Fruit fly (Drosophila melanogaster): ENCODE results near the gene CG8891.
A peak's percentile ranks its signal among the peaks of the same experiment; 100 is the strongest.

The CG8891 gene

dm6 chr2L:4976988-4977551, 2.1 kb downstream of the CG8891 start, which contains the start of the genes Gmd and CG3792:
Gene Gmd (minus strand): TSS chr2L:4977023.
Gene CG3792 (plus strand): TSS chr2L:4977312.
- TF ChIP-seq gl (tag; optimal IDR thresholded peaks at IDR 0.05) (peak; percentile 81), D1 (tag; optimal IDR thresholded peaks at IDR 0.05) (no peak), CG34367 (tag; optimal IDR thresholded peaks at IDR 0.05) (peak; percentile 85), CG14655 (GFP tag; optimal IDR thresholded peaks at IDR 0.05) (no peak), CG17806 (tag; optimal IDR thresholded peaks at IDR 0.05) (peak; percentile 91), CG32121 (GFP tag; IDR thresholded peaks at IDR 0.05) (peak; percentile 95), fd96Ca (GFP tag; IDR thresholded peaks at IDR 0.05) (peak; percentile 84), CG10348 (GFP tag; IDR thresholded peaks at IDR 0.05) (peak; percentile 87), CG8159 (tag; optimal IDR thresholded peaks at IDR 0.05) (peak; percentile 95), CG9948 (tag; optimal IDR thresholded peaks at IDR 0.05) (peak; percentile 89), EcR (GFP tag; optimal IDR thresholded peaks at IDR 0.05) (peak; percentile 6), Ets98B (GFP tag; IDR thresholded peaks at IDR 0.05) (peak; percentile 94), Pif1B (GFP tag; optimal IDR thresholded peaks at IDR 0.05) (no peak), CG12605 (GFP tag; IDR thresholded peaks at IDR 0.05) (peak; percentile 89), CG15710 (tag; optimal IDR thresholded peaks at IDR 0.05) (peak; percentile 87), CG4496 (GFP tag; IDR thresholded peaks at IDR 0.05) (peak; percentile 97), CG8301 (tag; optimal IDR thresholded peaks at IDR 0.05) (peak; percentile 92), Pif1A (GFP tag; optimal IDR thresholded peaks at IDR 0.05) (no peak), CG13204 (GFP tag; optimal IDR thresholded peaks at IDR 0.05) (no peak), rn (GFP tag; IDR thresholded peaks at IDR 0.05) (peak; percentile 87), Snoo (tag; optimal IDR thresholded peaks at IDR 0.05) (peak; percentile 89)

dm6 chr2L:4973731-4974415, 5.3 kb downstream of the CG8891 start, which contains the start of gene mRpL28:
Gene mRpL28 (plus strand): TSS chr2L:4973976.
- TF ChIP-seq EcR (GFP tag; optimal IDR thresholded peaks at IDR 0.05) (peak; percentile 70), Snoo (tag; optimal IDR thresholded peaks at IDR 0.05) (no peak), fd96Ca (GFP tag; IDR thresholded peaks at IDR 0.05) (peak; percentile 18; the same call in 1 of the 3 replicates), CG8301 (tag; optimal IDR thresholded peaks at IDR 0.05) (no peak), CG9948 (tag; optimal IDR thresholded peaks at IDR 0.05) (no peak), CG13204 (GFP tag; optimal IDR thresholded peaks at IDR 0.05) (no peak), gl (tag; optimal IDR thresholded peaks at IDR 0.05) (no peak), CG4496 (GFP tag; IDR thresholded peaks at IDR 0.05) (0 out of 3 replicates have a peak, but pooled peaks have one; percentile 24), CG34367 (tag; optimal IDR thresholded peaks at IDR 0.05) (no peak), CG10348 (GFP tag; IDR thresholded peaks at IDR 0.05) (no peak), CG17806 (tag; optimal IDR thresholded peaks at IDR 0.05) (no peak)

- no peak for TF ChIP-seq CG32121 (GFP tag; IDR thresholded peaks at IDR 0.05)
- no peak for TF ChIP-seq CG8301 (tag; optimal IDR thresholded peaks at IDR 0.05)
- no peak for TF ChIP-seq gl (tag; optimal IDR thresholded peaks at IDR 0.05)
- no peak for TF ChIP-seq CG14655 (GFP tag; optimal IDR thresholded peaks at IDR 0.05)
- TF ChIP-seq D1 (tag; optimal IDR thresholded peaks at IDR 0.05): no peak
- TF ChIP-seq CG8159 (tag; optimal IDR thresholded peaks at IDR 0.05): no peak
- TF ChIP-seq CG4496 (GFP tag; IDR thresholded peaks at IDR 0.05): no peak
- no peak for TF ChIP-seq CG34367 (tag; optimal IDR thresholded peaks at IDR 0.05)
- no peak for TF ChIP-seq Pif1A (GFP tag; optimal IDR thresholded peaks at IDR 0.05)
- no peak for TF ChIP-seq Ets98B (GFP tag; IDR thresholded peaks at IDR 0.05)
- no peak for TF ChIP-seq EcR (GFP tag; optimal IDR thresholded peaks at IDR 0.05)
- TF ChIP-seq CG12605 (GFP tag; IDR thresholded peaks at IDR 0.05): no peak
These were observed 7.8 kb downstream of the CG8891 start, which contains the start of gene CG14043 for dm6 chr2L:4971329-4971798. Gene CG14043 (plus strand): TSS chr2L:4971702.

- no peak for TF ChIP-seq EcR (GFP tag; optimal IDR thresholded peaks at IDR 0.05)
These were observed 10.4 kb downstream of the CG8891 start, which contains the start of the genes Scox and Polr1C for dm6 chr2L:4968767-4969166. Gene Scox (minus strand): TSS chr2L:4968935. Gene Polr1C (plus strand): TSS chr2L:4969004.

- TF ChIP-seq gl (tag; optimal IDR thresholded peaks at IDR 0.05) (no peak), Pif1B (GFP tag; optimal IDR thresholded peaks at IDR 0.05) (no peak), CG34367 (tag; optimal IDR thresholded peaks at IDR 0.05) (no peak), CG10348 (GFP tag; IDR thresholded peaks at IDR 0.05) (no peak), CG13204 (GFP tag; optimal IDR thresholded peaks at IDR 0.05) (no peak), D1 (tag; optimal IDR thresholded peaks at IDR 0.05) (no peak), CG9948 (tag; optimal IDR thresholded peaks at IDR 0.05) (no peak), Ets98B (GFP tag; IDR thresholded peaks at IDR 0.05) (no peak), EcR (GFP tag; optimal IDR thresholded peaks at IDR 0.05) (no peak), Snoo (tag; optimal IDR thresholded peaks at IDR 0.05) (no peak), CG8159 (tag; optimal IDR thresholded peaks at IDR 0.05) (no peak), CG15710 (tag; optimal IDR thresholded peaks at IDR 0.05) (no peak), CG8301 (tag; optimal IDR thresholded peaks at IDR 0.05) (no peak), CG12605 (GFP tag; IDR thresholded peaks at IDR 0.05) (no peak), Pif1A (GFP tag; optimal IDR thresholded peaks at IDR 0.05) (no peak), fd96Ca (GFP tag; IDR thresholded peaks at IDR 0.05) (no peak), CG4496 (GFP tag; IDR thresholded peaks at IDR 0.05) (no peak), CG17806 (tag; optimal IDR thresholded peaks at IDR 0.05) (no peak), CG14655 (GFP tag; optimal IDR thresholded peaks at IDR 0.05) (no peak), rn (GFP tag; IDR thresholded peaks at IDR 0.05) (no peak)
These were observed 11.7 kb downstream of the CG8891 start, which contains the start of gene eIF3i for dm6 chr2L:4967511-4967910. Gene eIF3i (minus strand): TSS chr2L:4967775.
